Fruit fly (Drosophila melanogaster) whole organism: ENCODE results near the gene CG43693.

ENCODE experiments used
- CG8478 ChIP-seq: fragments of >200 bp; optimal IDR thresholded peaks from 2 replicates; lab custom pipeline; 2018; ENCODE audit warnings: inconsistent platforms
- pan ChIP-seq: fragments of >200 bp; optimal IDR thresholded peaks from 2 replicates; lab custom pipeline; 2017
- usp ChIP-seq: fragments of >200 bp; optimal IDR thresholded peaks from 2 replicates; lab custom pipeline; 2017; ENCODE audit warnings: missing biosample characterization, missing genetic modification characterization, mixed read lengths

DNA sequence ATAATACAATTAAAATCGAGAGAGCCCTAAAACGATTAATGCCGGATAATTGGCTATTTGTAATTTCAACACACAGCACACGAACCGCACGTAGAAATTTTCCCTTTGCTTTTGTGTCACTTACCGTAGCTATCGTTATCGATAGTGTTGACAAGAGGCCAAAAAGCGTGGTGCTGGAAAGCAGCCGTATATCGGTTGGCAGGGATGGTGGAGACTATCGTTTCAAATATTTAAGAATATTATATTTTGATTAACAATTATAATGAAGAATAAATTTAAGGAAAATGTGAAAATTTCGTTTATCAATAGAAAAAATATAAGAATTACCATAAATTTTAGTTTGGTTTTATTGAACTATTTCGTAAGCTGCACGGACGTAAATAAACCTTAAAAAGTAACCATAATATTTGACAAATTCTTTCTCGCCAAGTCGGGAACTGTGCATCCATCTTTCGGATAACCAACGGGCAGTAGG, 41.9 kb upstream of the CG43693 start, which contains the start of gene JIL-1:
- TF ChIP-seq usp (no peak), pan (lab: Kevin White, UChicago) (no peak), CG8478 (lab: Kevin White, UChicago) (no peak)
